Fruit fly (Drosophila melanogaster) whole organism, embryonic: ENCODE data around the gene CG32706.

Experiments
- CG11723 ChIP-seq: fragments of 200-800 bp; sonication (Bioruptor generic); optimal IDR thresholded peaks from 2 replicates; lab custom pipeline; 2017; ENCODE audit warnings: missing biosample characterization, mild to moderate bottlenecking, missing genetic modification characterization
- Hsf ChIP-seq: fragments of 200-800 bp; sonication (Bioruptor generic); optimal IDR thresholded peaks from 3 replicates; lab custom pipeline; 2016; ENCODE audit warnings: missing biosample characterization, missing genetic modification characterization
- Nf-YA ChIP-seq: fragments of 200-800 bp; sonication (Bioruptor generic); IDR thresholded peaks from 2 replicates; pipeline ENCODE4 v1.3.6; 2022; ENCODE audit warnings: missing biosample characterization, missing genetic modification characterization
- Oaz ChIP-seq: fragments of 200-800 bp; sonication (Bioruptor generic); IDR thresholded peaks from 2 replicates; pipeline ENCODE4 v1.3.6; 2022; ENCODE audit warnings: missing biosample characterization, missing genetic modification characterization
- kni ChIP-seq: fragments of 200-800 bp; sonication (Bioruptor generic); optimal IDR thresholded peaks from 3 replicates; lab custom pipeline; 2017; ENCODE audit warnings: mild to moderate bottlenecking, missing biosample characterization, missing genetic modification reagents, missing genetic modification characterization
- pb ChIP-seq: fragments of 200-800 bp; sonication (Bioruptor generic); optimal IDR thresholded peaks from 3 replicates; lab custom pipeline; 2016; ENCODE audit warnings: missing biosample characterization, missing genetic modification characterization
- vvl ChIP-seq: fragments of 200-800 bp; sonication (Bioruptor generic); IDR thresholded peaks from 2 replicates; pipeline ENCODE4 v1.3.6; 2022; ENCODE audit warnings: missing biosample characterization, missing genetic modification characterization

dm6 chrX:9075641-9076324 lies 11.1 kb upstream of the CG32706 start:
- 0 out of 2 replicates have a peak, but pooled peaks have one; percentile 10 for TF ChIP-seq vvl (GFP tag; lab: Robert Waterston, UW)
- no peak for TF ChIP-seq CG11723
- no peak for TF ChIP-seq Oaz
- no peak for TF ChIP-seq Hsf (GFP tag; lab: Kevin White, UChicago)
- no peak for TF ChIP-seq pb
- no peak for TF ChIP-seq Nf-YA
- no peak for TF ChIP-seq kni (GFP tag; lab: Kevin White, UChicago)
